Fruit fly (Drosophila melanogaster) whole organism, embryonic: ENCODE data around the gene CG13917.

Source experiments
- Abd-B ChIP-seq: fragments of 200-800 bp; sonication (Bioruptor generic); optimal IDR thresholded peaks from 2 replicates; lab custom pipeline; 2018; ENCODE audit warnings: missing biosample characterization, mild to moderate bottlenecking, missing genetic modification characterization, moderate library complexity
- Bgb ChIP-seq: fragments of 200-800 bp; sonication (Bioruptor generic); IDR thresholded peaks from 2 replicates; pipeline ENCODE4 v1.3.6; 2022; ENCODE audit warnings: missing biosample characterization, missing genetic modification characterization; ENCODE audit not compliant: partially characterized antibody
- CG10462 ChIP-seq: fragments of 200-800 bp; sonication (Bioruptor generic); optimal IDR thresholded peaks from 2 replicates; lab custom pipeline; 2016; ENCODE audit warnings: missing biosample characterization, missing genetic modification characterization
- CG10979 ChIP-seq: fragments of 200-800 bp; sonication (Bioruptor generic); optimal IDR thresholded peaks from 2 replicates; lab custom pipeline; 2018; ENCODE audit warnings: missing biosample characterization, mild to moderate bottlenecking, missing genetic modification characterization, moderate library complexity
- CG11695 ChIP-seq: fragments of 200-800 bp; sonication (Bioruptor generic); IDR thresholded peaks from 3 replicates; pipeline ENCODE4 v1.3.6; 2022; ENCODE audit warnings: missing biosample characterization, missing genetic modification characterization
- CG13624 ChIP-seq: fragments of 200-800 bp; sonication (Bioruptor generic); optimal IDR thresholded peaks from 2 replicates; lab custom pipeline; 2016; ENCODE audit warnings: missing biosample characterization, missing genetic modification characterization
- CG14014 ChIP-seq: fragments of 200-800 bp; sonication (Bioruptor generic); IDR thresholded peaks from 2 replicates; pipeline ENCODE4 v1.3.6; 2022; ENCODE audit warnings: missing biosample characterization, missing genetic modification characterization
- CG14710 ChIP-seq: fragments of 200-800 bp; sonication (Bioruptor generic); optimal IDR thresholded peaks from 3 replicates; lab custom pipeline; 2019; ENCODE audit warnings: missing biosample characterization, mild to moderate bottlenecking, missing genetic modification characterization, moderate library complexity
- CG17359 ChIP-seq: fragments of 200-800 bp; sonication (Bioruptor generic); optimal IDR thresholded peaks from 3 replicates; lab custom pipeline; 2018; ENCODE audit warnings: missing biosample characterization, mild to moderate bottlenecking, missing genetic modification characterization, moderate library complexity
- CG17361 ChIP-seq: fragments of 200-800 bp; sonication (Bioruptor generic); IDR thresholded peaks from 3 replicates; pipeline ENCODE4 v1.3.6; 2022; ENCODE audit warnings: missing biosample characterization, missing genetic modification characterization
- CG18262 ChIP-seq: fragments of 200-800 bp; optimal IDR thresholded peaks from 3 replicates; lab custom pipeline; 2019; ENCODE audit warnings: missing biosample characterization, mild to moderate bottlenecking, missing genetic modification characterization, moderate library complexity
- CG1832 ChIP-seq: fragments of 200-800 bp; sonication (Bioruptor generic); optimal IDR thresholded peaks from 2 replicates; lab custom pipeline; 2017; ENCODE audit warnings: missing biosample characterization, mild to moderate bottlenecking, missing genetic modification characterization, inconsistent platforms
- CG18599 ChIP-seq: fragments of 200-800 bp; sonication (Bioruptor generic); optimal IDR thresholded peaks from 3 replicates; lab custom pipeline; 2017; ENCODE audit warnings: missing biosample characterization, missing genetic modification characterization, mild to moderate bottlenecking, moderate library complexity, missing genetic modification reagents
- CG2678 ChIP-seq: fragments of 200-800 bp; sonication (Bioruptor generic); optimal IDR thresholded peaks from 3 replicates; lab custom pipeline; 2019; ENCODE audit warnings: missing biosample characterization, mild to moderate bottlenecking, missing genetic modification characterization, moderate library complexity
- CG3065 ChIP-seq: fragments of 200-800 bp; sonication (Bioruptor generic); optimal IDR thresholded peaks from 2 replicates; lab custom pipeline; 2016; ENCODE audit warnings: missing biosample characterization, missing genetic modification characterization
- CG34376 ChIP-seq: fragments of 200-800 bp; sonication (Bioruptor generic); optimal IDR thresholded peaks from 2 replicates; lab custom pipeline; 2018; ENCODE audit warnings: missing biosample characterization, mild to moderate bottlenecking, missing genetic modification characterization
- CG4404 ChIP-seq: fragments of 200-800 bp; sonication (Bioruptor generic); IDR thresholded peaks from 2 replicates; pipeline ENCODE4 v1.3.6; 2022; ENCODE audit warnings: missing biosample characterization, missing genetic modification characterization
- CG6654 ChIP-seq: fragments of 200-800 bp; sonication (Bioruptor generic); optimal IDR thresholded peaks from 2 replicates; lab custom pipeline; 2017; ENCODE audit warnings: missing biosample characterization, mild to moderate bottlenecking, missing genetic modification characterization
- CG9437 ChIP-seq: fragments of 200-800 bp; sonication (Bioruptor generic); optimal IDR thresholded peaks from 2 replicates; lab custom pipeline; 2018; ENCODE audit warnings: missing biosample characterization, mild to moderate bottlenecking, missing genetic modification characterization
- CG9609 ChIP-seq: fragments of 200-800 bp; sonication (Bioruptor generic); optimal IDR thresholded peaks from 3 replicates; lab custom pipeline; 2016; ENCODE audit warnings: missing biosample characterization, missing genetic modification characterization
- D ChIP-seq, 2 experiments: fragments of 200-800 bp in 1 of 2; fragments of >200 bp in 1 of 2; sonication (Bioruptor generic) in 1 of 2; optimal IDR thresholded peaks; 2 replicates in 1 of 2; 3 replicates in 1 of 2; lab custom pipeline; 2017; ENCODE audit warnings: mild to moderate bottlenecking in 1 of 2, missing biosample characterization in 1 of 2, missing genetic modification characterization in 1 of 2, missing genetic modification reagents in 1 of 2
- Dfd ChIP-seq, 2 experiments: fragments of >200 bp; optimal IDR thresholded peaks; 2 replicates each; lab custom pipeline; 2017; ENCODE audit warnings: missing biosample characterization in 2 of 2, missing genetic modification characterization in 2 of 2
- Dp ChIP-seq: fragments of 200-800 bp; sonication (Bioruptor generic); optimal IDR thresholded peaks from 2 replicates; lab custom pipeline; 2018; ENCODE audit warnings: missing biosample characterization, mild to moderate bottlenecking, missing genetic modification characterization, moderate library complexity
- MTF-1 ChIP-seq: fragments of 200-800 bp; sonication (Bioruptor generic); optimal IDR thresholded peaks from 2 replicates; lab custom pipeline; 2018; ENCODE audit warnings: missing biosample characterization, mild to moderate bottlenecking, missing genetic modification characterization, borderline replicate concordance
- NFAT ChIP-seq: fragments of 200-800 bp; sonication (Bioruptor generic); IDR thresholded peaks from 2 replicates; pipeline ENCODE4 v1.3.6; 2022; ENCODE audit warnings: missing biosample characterization, missing genetic modification characterization
- Nf-YC ChIP-seq: fragments of 200-800 bp; optimal IDR thresholded peaks from 3 replicates; lab custom pipeline; 2019; ENCODE audit warnings: missing biosample characterization, mild to moderate bottlenecking, missing genetic modification characterization, moderate library complexity
- Poxn ChIP-seq: fragments of 200-800 bp; sonication (Bioruptor generic); IDR thresholded peaks from 2 replicates; pipeline ENCODE4 v1.3.6; 2022; ENCODE audit warnings: missing biosample characterization, missing genetic modification characterization
- Sox100B ChIP-seq: fragments of 200-800 bp; sonication (Bioruptor generic); optimal IDR thresholded peaks from 3 replicates; lab custom pipeline; 2018; ENCODE audit warnings: missing biosample characterization, mild to moderate bottlenecking, missing genetic modification characterization
- Sox102F ChIP-seq: fragments of 200-800 bp; sonication (Bioruptor generic); optimal IDR thresholded peaks from 2 replicates; lab custom pipeline; 2018; ENCODE audit warnings: missing biosample characterization, mild to moderate bottlenecking, missing genetic modification characterization, moderate library complexity
- ac ChIP-seq: fragments of 200-800 bp; sonication (Bioruptor generic); optimal IDR thresholded peaks from 3 replicates; lab custom pipeline; 2017; ENCODE audit warnings: missing biosample characterization, mild to moderate bottlenecking, missing genetic modification characterization
- btn ChIP-seq: fragments of 200-800 bp; sonication (Bioruptor generic); optimal IDR thresholded peaks from 2 replicates; lab custom pipeline; 2016; ENCODE audit warnings: missing biosample characterization, missing genetic modification characterization
- ci ChIP-seq: fragments of 200-800 bp; sonication (Bioruptor generic); IDR thresholded peaks from 3 replicates; pipeline ENCODE4 v1.3.6; 2022; ENCODE audit warnings: missing biosample characterization, missing genetic modification characterization
- dmrt11E ChIP-seq: fragments of 200-800 bp; sonication (Bioruptor generic); optimal IDR thresholded peaks from 3 replicates; lab custom pipeline; 2018; ENCODE audit warnings: missing biosample characterization, mild to moderate bottlenecking, missing genetic modification characterization, moderate library complexity
- gem ChIP-seq: fragments of 200-800 bp; sonication (Bioruptor generic); optimal IDR thresholded peaks from 2 replicates; lab custom pipeline; 2019; ENCODE audit warnings: missing biosample characterization, mild to moderate bottlenecking, missing genetic modification characterization, moderate library complexity
- gsb-n ChIP-seq: fragments of 200-800 bp; sonication (Bioruptor generic); optimal IDR thresholded peaks from 3 replicates; lab custom pipeline; 2018; ENCODE audit warnings: missing biosample characterization, mild to moderate bottlenecking, missing genetic modification characterization
- hth ChIP-seq: fragments of >200 bp; optimal IDR thresholded peaks from 2 replicates; lab custom pipeline; 2017; ENCODE audit warnings: inconsistent platforms
- insv ChIP-seq, 2 experiments: fragments of 200-800 bp; sonication (Bioruptor generic); optimal IDR thresholded peaks; 3 replicates each; lab custom pipeline; 2016 to 2018; ENCODE audit warnings: missing biosample characterization in 2 of 2, missing genetic modification characterization in 2 of 2
- knrl ChIP-seq: fragments of 200-800 bp; sonication (Bioruptor generic); IDR thresholded peaks from 3 replicates; pipeline ENCODE4 v1.3.6; 2022; ENCODE audit warnings: missing biosample characterization, missing genetic modification characterization; ENCODE audit not compliant: partially characterized antibody
- lilli ChIP-seq: fragments of 200-800 bp; sonication (Bioruptor generic); optimal IDR thresholded peaks from 3 replicates; lab custom pipeline; 2016; ENCODE audit warnings: missing biosample characterization, missing genetic modification characterization
- nau ChIP-seq: fragments of 200-800 bp; sonication (Bioruptor generic); optimal IDR thresholded peaks from 3 replicates; lab custom pipeline; 2017; ENCODE audit warnings: missing biosample characterization, mild to moderate bottlenecking, missing genetic modification characterization, missing genetic modification reagents
- oc ChIP-seq: fragments of 200-800 bp; sonication (Bioruptor generic); optimal IDR thresholded peaks from 2 replicates; lab custom pipeline; 2018; ENCODE audit warnings: missing biosample characterization, mild to moderate bottlenecking, missing genetic modification characterization, moderate library complexity
- pum ChIP-seq: fragments of 200-800 bp; sonication (Bioruptor generic); optimal IDR thresholded peaks from 2 replicates; lab custom pipeline; 2016; ENCODE audit warnings: missing biosample characterization, missing genetic modification characterization
- scrt ChIP-seq: fragments of 200-800 bp; sonication (Bioruptor generic); optimal IDR thresholded peaks from 2 replicates; lab custom pipeline; 2018; ENCODE audit warnings: missing biosample characterization, mild to moderate bottlenecking, missing genetic modification characterization, moderate library complexity
- slp2 ChIP-seq: fragments of 200-800 bp; sonication (Bioruptor generic); optimal IDR thresholded peaks from 2 replicates; lab custom pipeline; 2016; ENCODE audit warnings: missing biosample characterization, missing genetic modification characterization
- tna ChIP-seq: fragments of 200-800 bp; sonication (Bioruptor generic); IDR thresholded peaks from 2 replicates; pipeline ENCODE4 v1.3.6; 2022; ENCODE audit warnings: missing biosample characterization, missing genetic modification characterization; ENCODE audit not compliant: partially characterized antibody

Gene CG13917

DNA sequence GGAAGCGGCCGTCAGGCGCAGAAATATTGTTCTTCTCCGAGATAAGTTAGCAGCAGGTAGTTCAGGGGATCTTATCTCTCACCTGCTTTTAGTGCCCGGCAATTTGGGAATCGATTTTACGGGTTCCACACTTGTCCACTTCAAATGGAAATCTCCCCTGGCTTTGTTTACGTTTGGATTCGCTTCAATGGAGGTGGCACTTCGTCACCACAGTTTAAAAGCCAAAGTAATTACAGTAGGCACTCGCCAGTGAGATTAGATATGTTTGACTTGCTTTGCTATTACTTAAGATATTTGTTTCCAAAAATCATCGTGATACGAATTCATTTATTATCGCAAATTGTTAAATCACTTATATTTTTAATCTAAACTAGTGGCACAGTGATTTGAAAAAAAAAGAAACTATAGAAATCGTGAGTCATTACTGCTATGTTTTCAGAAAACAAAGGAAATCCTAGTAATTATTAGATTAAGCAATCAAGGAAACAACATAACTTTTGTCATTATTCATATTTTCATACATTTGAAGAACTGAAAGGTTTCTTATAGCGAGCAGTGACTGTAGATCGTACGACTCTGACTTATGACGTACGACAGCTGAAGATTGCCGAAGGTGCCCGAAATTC lies 28.0 kb upstream of the CG13917 start (continued):
- TF ChIP-seq CG13624 (GFP tag; lab: Kevin White, UChicago) (peak; percentile 62), CG18599 (peak; percentile 81), MTF-1 (GFP tag; lab: Kevin White, UChicago) (peak; percentile 21), CG17361 (GFP tag; lab: Robert Waterston, UW) (peak; percentile 68), CG9437 (peak; percentile 44), insv (GFP tag; optimal IDR thresholded peaks at IDR 0.05; lab: Kevin White, UChicago) (no peak), CG11695 (GFP tag; lab: Robert Waterston, UW) (0 out of 3 replicates have a peak, but pooled peaks have one; percentile 35), Poxn (GFP tag; lab: Robert Waterston, UW) (no peak), CG3065 (GFP tag; lab: Kevin White, UChicago) (no peak), Sox100B (GFP tag; lab: Kevin White, UChicago) (peak; percentile 74), CG14014 (peak; percentile 55; the same call in 1 of the 2 replicates), lilli (peak; percentile 77), ac (GFP tag; lab: Kevin White, UChicago) (no peak), nau (no peak), Nf-YC (peak; percentile 52), Sox102F (GFP tag; lab: Kevin White, UChicago) (peak; percentile 56), ci (GFP tag; lab: Robert Waterston, UW) (no peak), CG10979 (tag; lab: Kevin White, UChicago) (peak; percentile 26), CG6654 (GFP tag; lab: Kevin White, UChicago) (peak; percentile 3), Dfd (GFP tag; optimal IDR thresholded peaks at IDR 0.05; lab: Kevin White, UChicago) (peak in 1 of 2 experiments; percentile 74), Abd-B (GFP tag; lab: Kevin White, UChicago) (peak; percentile 2), D (optimal IDR thresholded peaks at IDR 0.05; lab: Kevin White, UChicago) (no peak), D (GFP tag; optimal IDR thresholded peaks at IDR 0.05; lab: Kevin White, UChicago) (no peak), knrl (GFP tag; lab: Robert Waterston, UW) (no peak), CG34376 (peak; percentile 73), hth (lab: Kevin White, UChicago) (no peak), Bgb (GFP tag; lab: Robert Waterston, UW) (no peak), slp2 (GFP tag; lab: Kevin White, UChicago) (no peak), CG14710 (tag; lab: Kevin White, UChicago) (peak; percentile 24), CG1832 (GFP tag; lab: Kevin White, UChicago) (no peak), oc (no peak), CG17359 (tag; lab: Kevin White, UChicago) (peak; percentile 60), dmrt11E (tag; lab: Kevin White, UChicago) (peak; percentile 30), CG18262 (tag; lab: Kevin White, UChicago) (peak; percentile 53), pum (GFP tag; lab: Kevin White, UChicago) (peak; percentile 24), Dp (no peak), CG10462 (GFP tag; lab: Kevin White, UChicago) (no peak), tna (no peak), CG4404 (GFP tag; lab: Robert Waterston, UW) (peak; percentile 43; the same call in 1 of the 2 replicates), CG2678 (peak; percentile 84), gsb-n (tag; lab: Kevin White, UChicago) (no peak), btn (GFP tag; lab: Kevin White, UChicago) (no peak), scrt (GFP tag; lab: Kevin White, UChicago) (peak; percentile 50), gem (tag; lab: Kevin White, UChicago) (peak; percentile 81), NFAT (peak; percentile 10; the same call in 1 of the 2 replicates), CG9609 (GFP tag; lab: Kevin White, UChicago) (peak; percentile 15)
